Worm (Caenorhabditis elegans): ENCODE results near the gene srsx-15.
A peak's percentile ranks its signal among the peaks of the same experiment; 100 is the strongest.

Gene srsx-15

DNA sequence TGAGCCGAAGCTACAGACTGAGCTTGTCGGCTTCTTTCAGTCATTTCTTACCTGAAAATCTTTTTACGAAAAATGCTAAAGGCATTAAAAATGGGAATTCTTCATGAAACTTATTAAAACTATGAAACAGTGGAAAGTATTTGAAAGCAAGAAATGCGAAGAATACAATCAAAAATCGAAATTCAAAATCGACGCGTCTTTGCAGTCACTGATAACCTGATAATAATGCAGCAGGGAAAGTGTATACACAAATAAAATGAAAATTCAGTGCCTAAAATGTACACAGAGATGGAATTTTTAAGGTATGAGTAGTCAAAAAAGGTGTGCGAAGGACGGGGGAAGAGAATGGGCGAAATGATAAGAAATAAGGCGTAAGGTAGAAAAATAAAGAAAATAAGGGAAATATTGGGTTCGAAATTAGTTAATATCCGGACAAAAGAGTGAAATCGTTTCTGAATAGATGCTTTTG, 9.0 kb downstream of the srsx-15 start, which contains the start of gene C39H7.4:
Gene C39H7.4 (minus strand): TSS at position 51 of the 469 bp plus-strand sequence.
- TF ChIP-seq hlh-8 (tag; optimal IDR thresholded peaks at IDR 0.05) = no peak
- no peak for TF ChIP-seq ceh-34 (tag; optimal IDR thresholded peaks at IDR 0.05)
- TF ChIP-seq pha-4 (tag; optimal IDR thresholded peaks at IDR 0.05) = no peak
- no peak for TF ChIP-seq K02D7.2 (tag; optimal IDR thresholded peaks at IDR 0.05)
- no peak for TF ChIP-seq ceh-9 (tag; optimal IDR thresholded peaks at IDR 0.05)
- no peak for TF ChIP-seq fkh-10 (GFP tag; optimal IDR thresholded peaks at IDR 0.05)
- TF ChIP-seq K09A11.1 (tag; optimal IDR thresholded peaks at IDR 0.05; ENCODE audit: insufficient read depth) = no peak
- TF ChIP-seq ceh-19 (GFP tag; optimal IDR thresholded peaks at IDR 0.05) = no peak
- TF ChIP-seq hlh-13 (GFP tag; optimal IDR thresholded peaks at IDR 0.05) = no peak
- no peak for TF ChIP-seq ets-4 (tag; optimal IDR thresholded peaks at IDR 0.05)
- TF ChIP-seq dmd-4 (tag; optimal IDR thresholded peaks at IDR 0.05; ENCODE audit: borderline replicate concordance) = no peak
- TF ChIP-seq hlh-6 (tag; optimal IDR thresholded peaks at IDR 0.05) = no peak
- no peak for TF ChIP-seq mec-3 (tag; optimal IDR thresholded peaks at IDR 0.05; ENCODE audit: borderline replicate concordance)
- no peak for TF ChIP-seq zip-5 (tag; optimal IDR thresholded peaks at IDR 0.05)
- TF ChIP-seq madf-2 (tag; optimal IDR thresholded peaks at IDR 0.05) = no peak

DNA sequence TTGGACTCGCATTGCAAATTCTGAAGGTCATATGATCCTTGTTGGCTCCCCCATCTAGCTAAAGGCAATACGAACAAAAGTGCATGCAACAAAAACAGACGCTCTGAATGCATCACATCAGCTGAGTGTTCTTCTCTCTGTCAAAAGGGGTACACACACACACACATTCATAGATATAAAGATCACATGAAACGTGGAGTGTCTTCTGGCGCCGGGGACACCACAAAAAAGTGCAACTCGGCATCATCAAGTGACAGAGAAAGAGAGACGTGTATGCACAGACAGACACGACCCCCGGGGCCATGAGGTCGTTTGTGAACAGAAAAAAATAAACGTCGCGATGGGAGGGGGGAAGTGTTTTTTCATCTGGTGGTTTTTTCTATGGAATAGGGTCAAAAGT, 16.3 kb downstream of the srsx-15 start:
- TF ChIP-seq hlh-30 (tag; optimal IDR thresholded peaks at IDR 0.05; ENCODE audit: insufficient read depth) (peak; percentile 50), ceh-31 (tag; optimal IDR thresholded peaks at IDR 0.05) (peak; percentile 14), lin-11 (tag; optimal IDR thresholded peaks at IDR 0.05) (no peak), ceh-18 (tag; optimal IDR thresholded peaks at IDR 0.05) (peak; percentile 48)

DNA sequence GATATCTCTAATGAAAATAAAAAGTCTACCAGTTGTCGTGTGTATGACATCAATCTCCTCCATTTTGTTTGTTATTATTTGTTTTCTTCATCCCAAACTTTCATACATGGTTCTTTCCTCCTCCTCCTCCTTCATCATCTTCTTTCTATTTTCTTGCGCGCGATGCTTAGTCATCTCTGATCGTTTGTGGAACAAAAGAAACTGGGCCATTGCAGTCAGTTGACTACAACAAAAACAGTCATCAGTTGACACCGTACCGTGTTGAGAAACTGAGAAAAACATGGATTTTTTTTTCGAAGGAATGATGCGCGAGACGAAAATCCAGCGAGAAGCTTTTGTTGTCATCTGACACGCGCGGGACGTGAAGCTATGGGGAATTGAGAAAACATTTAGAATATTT, 18.4 kb downstream of the srsx-15 start:
- TF ChIP-seq K02D7.2 (tag; optimal IDR thresholded peaks at IDR 0.05) (no peak), npax-4 (tag; optimal IDR thresholded peaks at IDR 0.05) (no peak), ref-2 (tag; optimal IDR thresholded peaks at IDR 0.05) (no peak), Y22D7AL.16 (tag; optimal IDR thresholded peaks at IDR 0.05) (no peak), fax-1 (tag; optimal IDR thresholded peaks at IDR 0.05) (no peak), lin-11 (tag; optimal IDR thresholded peaks at IDR 0.05) (no peak), fkh-10 (GFP tag; optimal IDR thresholded peaks at IDR 0.05) (no peak), unc-55 (GFP tag; optimal IDR thresholded peaks at IDR 0.05) (no peak)

DNA sequence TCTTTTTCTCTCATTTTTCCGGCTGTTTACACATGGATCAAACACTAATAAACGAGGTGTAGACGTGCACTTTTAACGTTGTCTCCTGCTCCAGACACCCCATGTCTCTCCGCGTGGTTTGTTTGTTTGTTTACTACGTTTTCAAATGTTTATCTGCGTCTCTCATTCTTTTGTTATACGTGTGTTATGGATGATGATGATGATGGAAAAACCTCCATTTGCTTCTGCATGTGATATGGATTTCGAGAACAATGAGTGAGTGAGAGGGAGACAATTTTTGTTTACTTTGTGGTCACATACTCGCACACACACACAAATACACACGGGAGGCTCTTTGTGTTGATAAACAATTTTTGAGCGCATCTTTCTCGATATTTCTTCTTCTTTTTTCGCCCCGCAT, 19.2 kb downstream of the srsx-15 start:
- TF ChIP-seq madf-2 (tag; optimal IDR thresholded peaks at IDR 0.05) = no peak
- no peak for TF ChIP-seq pros-1 (tag; optimal IDR thresholded peaks at IDR 0.05)
- TF ChIP-seq fkh-10 (GFP tag; optimal IDR thresholded peaks at IDR 0.05) = no peak
- TF ChIP-seq zip-5 (tag; optimal IDR thresholded peaks at IDR 0.05) = no peak
- TF ChIP-seq elt-2 (tag; optimal IDR thresholded peaks at IDR 0.05) = peak; percentile 40
- no peak for TF ChIP-seq K09A11.1 (tag; optimal IDR thresholded peaks at IDR 0.05; ENCODE audit: insufficient read depth)
- no peak for TF ChIP-seq tbx-7 (tag; optimal IDR thresholded peaks at IDR 0.05)
- no peak for TF ChIP-seq unc-86 (tag; optimal IDR thresholded peaks at IDR 0.05)
- no peak for TF ChIP-seq syd-9 (tag; optimal IDR thresholded peaks at IDR 0.05)
- TF ChIP-seq pag-3 (tag; optimal IDR thresholded peaks at IDR 0.05; ENCODE audit: borderline replicate concordance) = no peak
- no peak for TF ChIP-seq pax-1 (tag; optimal IDR thresholded peaks at IDR 0.05)
- TF ChIP-seq ceh-14 (tag; optimal IDR thresholded peaks at IDR 0.05) = peak; percentile 61
- no peak for TF ChIP-seq sox-2 (GFP tag; IDR thresholded peaks at IDR 0.05)
- TF ChIP-seq K02D7.2 (tag; optimal IDR thresholded peaks at IDR 0.05) = no peak
- TF ChIP-seq ztf-16 (tag; optimal IDR thresholded peaks at IDR 0.05) = no peak
- peak; percentile 37 for TF ChIP-seq ceh-19 (GFP tag; optimal IDR thresholded peaks at IDR 0.05)
- TF ChIP-seq pha-2 (tag; optimal IDR thresholded peaks at IDR 0.05) = no peak
- TF ChIP-seq hlh-30 (tag; optimal IDR thresholded peaks at IDR 0.05; ENCODE audit: insufficient read depth) = peak; percentile 81
- no peak for TF ChIP-seq ceh-24 (tag; optimal IDR thresholded peaks at IDR 0.05)
- TF ChIP-seq pha-4 (tag; optimal IDR thresholded peaks at IDR 0.05) = no peak
- no peak for TF ChIP-seq ceh-48 (tag; optimal IDR thresholded peaks at IDR 0.05)
- TF ChIP-seq npax-4 (tag; optimal IDR thresholded peaks at IDR 0.05) = no peak
- TF ChIP-seq ref-2 (tag; optimal IDR thresholded peaks at IDR 0.05) = no peak
- TF ChIP-seq ttx-3 (tag; optimal IDR thresholded peaks at IDR 0.05) = no peak
- TF ChIP-seq odd-2 (tag; optimal IDR thresholded peaks at IDR 0.05) = no peak
- TF ChIP-seq hlh-13 (GFP tag; optimal IDR thresholded peaks at IDR 0.05) = no peak
- TF ChIP-seq ama-1 (optimal IDR thresholded peaks at IDR 0.05) = no peak
- no peak for TF ChIP-seq pqm-1 (tag; optimal IDR thresholded peaks at IDR 0.05)
- peak; percentile 55 for TF ChIP-seq ceh-34 (tag; optimal IDR thresholded peaks at IDR 0.05)
- no peak for TF ChIP-seq elt-4 (tag; optimal IDR thresholded peaks at IDR 0.05)
- TF ChIP-seq unc-55 (GFP tag; optimal IDR thresholded peaks at IDR 0.05) = peak; percentile 1
- TF ChIP-seq ceh-45 (GFP tag; IDR thresholded peaks at IDR 0.05) = no peak
- TF ChIP-seq ahr-1 (tag; optimal IDR thresholded peaks at IDR 0.05) = no peak
- no peak for TF ChIP-seq sox-4 (tag; optimal IDR thresholded peaks at IDR 0.05)
- TF ChIP-seq gmeb-2 (tag; optimal IDR thresholded peaks at IDR 0.05) = no peak

Measured in whole organism, late embryonic.